Worm (Caenorhabditis elegans) whole organism, midembryonic: ENCODE measurements around the gene unc-9.

Experiments used
- cog-1 ChIP-seq: sonication (generic microtip); optimal IDR thresholded peaks from 2 replicates; lab custom pipeline; 2016; ENCODE audit warnings: missing genetic modification characterization, missing compliant biosample characterization
- flt-1 ChIP-seq: fragments of 200-800 bp; sonication (Bioruptor generic); IDR thresholded peaks from 2 replicates; pipeline ENCODE4 v1.3.6; 2022; ENCODE audit warnings: missing genetic modification characterization, missing compliant biosample characterization
- ref-1 ChIP-seq: fragments of 200-800 bp; sonication (Bioruptor generic); conservative IDR thresholded peaks from 2 replicates; pipeline ENCODE4 v1.3.6; 2022; ENCODE audit warnings: missing genetic modification reagents, missing genetic modification characterization, missing compliant biosample characterization

- TF ChIP-seq cog-1, result no peak
- no peak for TF ChIP-seq flt-1 (GFP tag; lab: Robert Waterston, UW)
- no peak for TF ChIP-seq ref-1 (GFP tag; lab: Robert Waterston, UW)
Observed at ce11 chrX:13178347-13178746, 23.2 kb upstream of the unc-9 start, which contains the start of gene nlp-3.
